Worm (Caenorhabditis elegans) whole organism, late embryonic: ENCODE data around the gene anmt-1.

ENCODE experiments used
- ceh-9 ChIP-seq: sonication (generic microtip); optimal IDR thresholded peaks from 2 replicates; lab custom pipeline; 2016; ENCODE audit warnings: mild to moderate bottlenecking, missing genetic modification characterization, inconsistent platforms, missing compliant biosample characterization
- pqm-1 ChIP-seq: sonication (generic microtip); optimal IDR thresholded peaks from 2 replicates; lab custom pipeline; 2016; ENCODE audit warnings: missing genetic modification characterization, missing compliant biosample characterization
- ref-2 ChIP-seq: sonication (generic microtip); optimal IDR thresholded peaks from 2 replicates; lab custom pipeline; 2016; ENCODE audit warnings: missing genetic modification characterization, missing compliant biosample characterization
- unc-86 ChIP-seq: sonication (generic microtip); optimal IDR thresholded peaks from 2 replicates; lab custom pipeline; 2016; ENCODE audit warnings: missing genetic modification characterization, missing compliant biosample characterization

- TF ChIP-seq ceh-9 (no peak), pqm-1 (no peak), unc-86 (no peak), ref-2 (no peak)
Measured at ce11 chrIII:8712968-8713367, 28.4 kb downstream of the anmt-1 start.
